Worm (Caenorhabditis elegans) whole organism, early embryonic: ENCODE results near the gene eif-2D.

Experiments
- aly-1 ChIP-seq: sonication (generic microtip); optimal IDR thresholded peaks from 2 replicates; lab custom pipeline; 2016; ENCODE audit warnings: missing genetic modification characterization, missing compliant biosample characterization
- ama-1 ChIP-seq: fragments of 150-350 bp; optimal IDR thresholded peaks from 2 replicates; lab custom pipeline; 2014
- hmbx-1 ChIP-seq: sonication (generic microtip); optimal IDR thresholded peaks from 2 replicates; lab custom pipeline; 2016; ENCODE audit warnings: mild to moderate bottlenecking, missing genetic modification characterization, missing compliant biosample characterization
- hnd-1 ChIP-seq: sonication (generic microtip); optimal IDR thresholded peaks from 2 replicates; lab custom pipeline; 2016; ENCODE audit warnings: missing genetic modification characterization, missing compliant biosample characterization
- tbx-37 ChIP-seq: fragments of 200-800 bp; sonication (Bioruptor generic); conservative IDR thresholded peaks from 2 replicates; pipeline ENCODE4 v1.3.6; 2022; ENCODE audit warnings: missing genetic modification reagents, missing genetic modification characterization, missing compliant biosample characterization

ce11 chrII:5697338-5697737 is 5.8 kb downstream of the eif-2D start:
- TF ChIP-seq tbx-37 (GFP tag; lab: Robert Waterston, UW) = no peak
- TF ChIP-seq ama-1 (lab: Kevin White, UChicago) = no peak
- no peak for TF ChIP-seq hnd-1 (tag; lab: Kevin White, UChicago)
- TF ChIP-seq aly-1 = no peak
- TF ChIP-seq hmbx-1 (tag; lab: Kevin White, UChicago) = no peak
